Worm (Caenorhabditis elegans): ENCODE results near the gene T03G6.3.

ce11 chrX:2585655-2586054, 29.9 kb downstream of the T03G6.3 start, which contains the start of gene H01M10.2:
- TF ChIP-seq ztf-4 (tag; optimal IDR thresholded peaks at IDR 0.05) (no peak), ztf-11 (tag; optimal IDR thresholded peaks at IDR 0.05) (no peak), unc-55 (GFP tag; optimal IDR thresholded peaks at IDR 0.05) (no peak), lsy-2 (tag; optimal IDR thresholded peaks at IDR 0.05) (no peak), unc-62 (GFP tag; optimal IDR thresholded peaks at IDR 0.05) (no peak), ZK546.5 (tag; optimal IDR thresholded peaks at IDR 0.05) (no peak), blmp-1 (tag; optimal IDR thresholded peaks at IDR 0.05; ENCODE audit: insufficient read depth) (no peak), snpc-4 (tag; optimal IDR thresholded peaks at IDR 0.05) (no peak), mbf-1 (tag; optimal IDR thresholded peaks at IDR 0.05) (no peak), elt-3 (tag; optimal IDR thresholded peaks at IDR 0.05) (no peak)

Measured in whole organism, L2 larva.